Fruit fly (Drosophila melanogaster): ENCODE data around the gene CG32806.

- TF ChIP-seq Jra (GFP tag; optimal IDR thresholded peaks at IDR 0.05) (no peak), Sp1 (GFP tag; optimal IDR thresholded peaks at IDR 0.05) (no peak), pan (optimal IDR thresholded peaks at IDR 0.05) (no peak)
These were observed 15.6 kb upstream of the CG32806 start, which contains the start of the genes prage and Adar for dm6 chrX:1773532-1774346.

All from whole organism, wandering third instar larva.